Worm (Caenorhabditis elegans) whole organism, L2 larva: ENCODE measurements around the gene npr-2.

Experiments
- C34F6.9 ChIP-seq: fragments of 150-350 bp; optimal IDR thresholded peaks from 2 replicates; lab custom pipeline; 2014; ENCODE audit warnings: missing biosample characterization, missing genetic modification characterization
- F13H6.1 ChIP-seq: sonication (generic microtip); optimal IDR thresholded peaks from 2 replicates; lab custom pipeline; 2016; ENCODE audit warnings: missing genetic modification characterization, missing compliant biosample characterization
- R02D3.7 ChIP-seq: fragments of 150-350 bp; optimal IDR thresholded peaks from 2 replicates; lab custom pipeline; 2014; ENCODE audit warnings: missing biosample characterization, missing genetic modification characterization
- Y55F3AM.14 ChIP-seq: fragments of 200-800 bp; sonication (Bioruptor generic); optimal IDR thresholded peaks from 2 replicates; lab custom pipeline; 2018; ENCODE audit warnings: mild to moderate bottlenecking, missing genetic modification characterization, missing compliant biosample characterization
- ZK546.5 ChIP-seq: sonication (generic microtip); optimal IDR thresholded peaks from 2 replicates; lab custom pipeline; 2017; ENCODE audit warnings: missing biosample characterization, missing genetic modification characterization
- alr-1 ChIP-seq: fragments of 150-350 bp; optimal IDR thresholded peaks from 2 replicates; lab custom pipeline; 2014; ENCODE audit warnings: missing biosample characterization, missing genetic modification characterization
- aly-2 ChIP-seq: fragments of 150-350 bp; optimal IDR thresholded peaks from 2 replicates; lab custom pipeline; 2014; ENCODE audit warnings: missing biosample characterization, missing genetic modification characterization
- ama-1 ChIP-seq: fragments of 150-350 bp; optimal IDR thresholded peaks from 2 replicates; lab custom pipeline; 2018; ENCODE audit warnings: inconsistent platforms
- blmp-1 ChIP-seq: sonication (generic microtip); optimal IDR thresholded peaks from 2 replicates; lab custom pipeline; 2017; ENCODE audit warnings: missing genetic modification characterization, mild to moderate bottlenecking, missing compliant biosample characterization, antibody characterized with exemption, moderate library complexity; ENCODE audit not compliant: insufficient read depth
- ceh-16 ChIP-seq: fragments of 150-350 bp; optimal IDR thresholded peaks from 2 replicates; lab custom pipeline; 2014; ENCODE audit warnings: missing biosample characterization, missing genetic modification characterization
- ceh-82 ChIP-seq: fragments of 150-350 bp; optimal IDR thresholded peaks from 2 replicates; lab custom pipeline; 2014; ENCODE audit warnings: missing biosample characterization, missing genetic modification characterization
- crh-2 ChIP-seq: sonication (generic microtip); optimal IDR thresholded peaks from 2 replicates; lab custom pipeline; 2017; ENCODE audit warnings: missing biosample characterization, missing genetic modification characterization
- dmd-4 ChIP-seq: sonication (generic microtip); optimal IDR thresholded peaks from 2 replicates; lab custom pipeline; 2017; ENCODE audit warnings: missing biosample characterization, missing genetic modification characterization
- egl-27 ChIP-seq: sonication (generic microtip); optimal IDR thresholded peaks from 3 replicates; lab custom pipeline; 2017; ENCODE audit warnings: missing biosample characterization, missing genetic modification reagents, missing genetic modification characterization
- elt-1 ChIP-seq: fragments of 150-350 bp; optimal IDR thresholded peaks from 2 replicates; lab custom pipeline; 2014; ENCODE audit warnings: missing biosample characterization, missing genetic modification characterization
- elt-3 ChIP-seq: sonication (generic microtip); optimal IDR thresholded peaks from 2 replicates; lab custom pipeline; 2017; ENCODE audit warnings: missing biosample characterization, missing genetic modification characterization
- fos-1 ChIP-seq: fragments of 150-350 bp; optimal IDR thresholded peaks from 2 replicates; lab custom pipeline; 2014; ENCODE audit warnings: missing biosample characterization, missing genetic modification characterization
- gmeb-1 ChIP-seq: fragments of 150-350 bp; optimal IDR thresholded peaks from 2 replicates; lab custom pipeline; 2014; ENCODE audit warnings: missing biosample characterization, missing genetic modification characterization
- lin-11 ChIP-seq: fragments of 150-350 bp; sonication (generic microtip); optimal IDR thresholded peaks from 2 replicates; lab custom pipeline; 2014; ENCODE audit warnings: missing biosample characterization, missing genetic modification characterization, inconsistent platforms, mixed read lengths
- lin-13 ChIP-seq: fragments of 150-350 bp; optimal IDR thresholded peaks from 2 replicates; lab custom pipeline; 2014; ENCODE audit warnings: missing biosample characterization, missing genetic modification reagents, missing genetic modification characterization
- lin-39 ChIP-seq: fragments of 150-350 bp; optimal IDR thresholded peaks from 2 replicates; lab custom pipeline; 2014; ENCODE audit warnings: missing biosample characterization, missing genetic modification reagents, missing genetic modification characterization
- lsy-2 ChIP-seq, 2 experiments: fragments of 150-350 bp in 1 of 2; sonication (generic microtip) in 1 of 2; optimal IDR thresholded peaks; 2 replicates each; lab custom pipeline; 2014 to 2017; ENCODE audit warnings: missing biosample characterization in 2 of 2, missing genetic modification characterization in 2 of 2
- mab-5 ChIP-seq: fragments of 150-350 bp; optimal IDR thresholded peaks from 2 replicates; lab custom pipeline; 2014; ENCODE audit warnings: missing biosample characterization, missing genetic modification characterization
- mbf-1 ChIP-seq: sonication (generic microtip); optimal IDR thresholded peaks from 2 replicates; lab custom pipeline; 2017; ENCODE audit warnings: missing biosample characterization, missing genetic modification characterization
- mdl-1 ChIP-seq, 2 experiments: fragments of 150-350 bp in 1 of 2; sonication (generic microtip) in 1 of 2; optimal IDR thresholded peaks; 2 replicates each; lab custom pipeline; 2017; ENCODE audit warnings: missing biosample characterization in 2 of 2, missing genetic modification characterization in 2 of 2
- nhr-10 ChIP-seq: sonication (generic microtip); optimal IDR thresholded peaks from 2 replicates; lab custom pipeline; 2017; ENCODE audit warnings: missing biosample characterization, missing genetic modification characterization
- nhr-11 ChIP-seq: fragments of 150-350 bp; optimal IDR thresholded peaks from 2 replicates; lab custom pipeline; 2014; ENCODE audit warnings: missing biosample characterization, missing genetic modification characterization
- nhr-12 ChIP-seq: fragments of 150-350 bp; optimal IDR thresholded peaks from 2 replicates; lab custom pipeline; 2014; ENCODE audit warnings: missing biosample characterization, missing genetic modification characterization
- nhr-129 ChIP-seq: fragments of 150-350 bp; optimal IDR thresholded peaks from 2 replicates; lab custom pipeline; 2014; ENCODE audit warnings: missing biosample characterization, missing genetic modification characterization
- nhr-21 ChIP-seq: fragments of 150-350 bp; optimal IDR thresholded peaks from 2 replicates; lab custom pipeline; 2014; ENCODE audit warnings: missing biosample characterization, missing genetic modification characterization
- nhr-23 ChIP-seq: fragments of 150-350 bp; optimal IDR thresholded peaks from 2 replicates; lab custom pipeline; 2014; ENCODE audit warnings: missing biosample characterization, missing genetic modification reagents, missing genetic modification characterization
- nhr-237 ChIP-seq: fragments of 150-350 bp; optimal IDR thresholded peaks from 2 replicates; lab custom pipeline; 2014; ENCODE audit warnings: missing biosample characterization, missing genetic modification characterization
- nhr-25 ChIP-seq: fragments of 150-350 bp; sonication (generic microtip); optimal IDR thresholded peaks from 3 replicates; lab custom pipeline; 2014; ENCODE audit warnings: missing biosample characterization, missing genetic modification characterization
- nhr-6 ChIP-seq: fragments of 150-350 bp; optimal IDR thresholded peaks from 2 replicates; lab custom pipeline; 2014; ENCODE audit warnings: missing biosample characterization, missing genetic modification characterization
- nhr-77 ChIP-seq: fragments of 150-350 bp; optimal IDR thresholded peaks from 2 replicates; lab custom pipeline; 2014; ENCODE audit warnings: missing biosample characterization, missing genetic modification characterization
- peb-1 ChIP-seq: fragments of 150-350 bp; optimal IDR thresholded peaks from 2 replicates; lab custom pipeline; 2014; ENCODE audit warnings: missing biosample characterization, missing genetic modification characterization
- sem-4 ChIP-seq: fragments of 150-350 bp; optimal IDR thresholded peaks from 2 replicates; lab custom pipeline; 2014; ENCODE audit warnings: missing biosample characterization, missing genetic modification reagents, missing genetic modification characterization
- skn-1 ChIP-seq: sonication (generic microtip); optimal IDR thresholded peaks from 2 replicates; lab custom pipeline; 2017; ENCODE audit warnings: missing biosample characterization, missing genetic modification characterization
- sma-3 ChIP-seq: sonication (generic microtip); optimal IDR thresholded peaks from 2 replicates; lab custom pipeline; 2016; ENCODE audit warnings: missing genetic modification reagents, missing genetic modification characterization, missing compliant biosample characterization
- sma-9 ChIP-seq, 2 experiments: fragments of 150-350 bp in 1 of 2; sonication (generic microtip) in 1 of 2; optimal IDR thresholded peaks; 2 replicates each; lab custom pipeline; 2014 to 2016; ENCODE audit warnings: missing genetic modification characterization in 2 of 2, mild to moderate bottlenecking in 1 of 2, missing biosample characterization in 1 of 2, missing compliant biosample characterization in 1 of 2, missing genetic modification reagents in 1 of 2, moderate library complexity in 1 of 2
- snpc-4 ChIP-seq: fragments of 150-350 bp; optimal IDR thresholded peaks from 2 replicates; lab custom pipeline; 2014; ENCODE audit warnings: missing biosample characterization, missing genetic modification characterization
- unc-39 ChIP-seq: fragments of 150-350 bp; optimal IDR thresholded peaks from 2 replicates; lab custom pipeline; 2014; ENCODE audit warnings: missing biosample characterization, missing genetic modification characterization
- unc-55 ChIP-seq: fragments of 150-350 bp; sonication (generic microtip); optimal IDR thresholded peaks from 3 replicates; lab custom pipeline; 2014; ENCODE audit warnings: missing biosample characterization, missing genetic modification reagents, missing genetic modification characterization
- unc-62 ChIP-seq: fragments of 150-350 bp; optimal IDR thresholded peaks from 2 replicates; lab custom pipeline; 2014; ENCODE audit warnings: missing biosample characterization, missing genetic modification reagents, missing genetic modification characterization
- zag-1 ChIP-seq: fragments of 150-350 bp; optimal IDR thresholded peaks from 2 replicates; lab custom pipeline; 2014; ENCODE audit warnings: missing biosample characterization, missing genetic modification characterization
- ztf-1 ChIP-seq: fragments of 200-800 bp; sonication (Bioruptor generic); conservative IDR thresholded peaks from 2 replicates; pipeline ENCODE4 v1.3.6; 2022; ENCODE audit warnings: missing genetic modification characterization, missing compliant biosample characterization
- ztf-11 ChIP-seq: sonication (generic microtip); optimal IDR thresholded peaks from 2 replicates; lab custom pipeline; 2017; ENCODE audit warnings: missing biosample characterization, missing genetic modification characterization
- ztf-4 ChIP-seq: fragments of 150-350 bp; optimal IDR thresholded peaks from 2 replicates; lab custom pipeline; 2014; ENCODE audit warnings: missing biosample characterization, missing genetic modification characterization

The npr-2 gene

DNA sequence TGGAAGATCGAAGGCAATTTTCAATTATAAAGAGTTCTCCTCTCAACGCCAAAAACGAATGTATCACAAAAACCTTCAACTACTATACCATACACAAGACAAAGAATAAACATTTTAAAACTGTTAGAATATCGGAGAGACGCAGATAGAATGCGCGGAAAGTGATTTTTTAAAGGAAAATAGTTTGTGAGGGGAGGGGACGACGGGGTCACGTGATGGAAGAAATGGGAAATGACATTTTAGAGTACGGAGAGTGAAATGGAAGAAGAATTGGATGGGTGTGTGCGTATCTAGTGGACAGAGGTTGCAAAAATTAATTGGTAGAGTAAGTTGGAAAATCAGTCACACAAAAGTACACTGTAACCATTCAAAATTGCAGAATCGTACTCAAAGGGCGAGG is 45.6 kb downstream of the npr-2 start:
- TF ChIP-seq lin-13 (GFP tag; lab: Kevin White, UChicago) (no peak), mdl-1 (tag; optimal IDR thresholded peaks at IDR 0.05; lab: Kevin White, UChicago) (no peak), sem-4 (tag; lab: Kevin White, UChicago) (no peak), mab-5 (tag; lab: Kevin White, UChicago) (no peak), ceh-82 (no peak), unc-55 (GFP tag; lab: Kevin White, UChicago) (no peak), elt-3 (tag; lab: Kevin White, UChicago) (no peak), peb-1 (tag; lab: Kevin White, UChicago) (no peak), nhr-10 (tag; lab: Kevin White, UChicago) (no peak), F13H6.1 (tag; lab: Kevin White, UChicago) (peak; percentile 9), gmeb-1 (peak; percentile 50), nhr-129 (tag; lab: Kevin White, UChicago) (peak; percentile 63), Y55F3AM.14 (GFP tag; lab: Kevin White, UChicago) (no peak), lin-39 (tag; lab: Kevin White, UChicago) (no peak), blmp-1 (tag; lab: Kevin White, UChicago) (peak; percentile 67), unc-62 (GFP tag; lab: Kevin White, UChicago) (no peak), sma-9 (GFP tag; optimal IDR thresholded peaks at IDR 0.05; lab: Kevin White, UChicago) (peak; percentile 61), sma-9 (tag; optimal IDR thresholded peaks at IDR 0.05; lab: Kevin White, UChicago) (no peak), nhr-23 (no peak), ztf-11 (tag; lab: Kevin White, UChicago) (no peak), skn-1 (tag; lab: Kevin White, UChicago) (no peak), R02D3.7 (tag; lab: Kevin White, UChicago) (no peak), crh-2 (tag; lab: Kevin White, UChicago) (peak; percentile 38), nhr-6 (no peak), mbf-1 (tag; lab: Kevin White, UChicago) (no peak), ZK546.5 (tag; lab: Kevin White, UChicago) (no peak), lin-11 (tag; lab: Kevin White, UChicago) (no peak), aly-2 (tag; lab: Kevin White, UChicago) (no peak), ama-1 (lab: Kevin White, UChicago) (no peak), lsy-2 (tag; optimal IDR thresholded peaks at IDR 0.05; lab: Kevin White, UChicago) (peak in 1 of 2 experiments; percentile 34), alr-1 (tag; lab: Kevin White, UChicago) (no peak), nhr-21 (tag; lab: Kevin White, UChicago) (peak; percentile 41), nhr-25 (tag; lab: Kevin White, UChicago) (peak; percentile 89), snpc-4 (no peak), ztf-4 (no peak), nhr-237 (no peak), nhr-11 (tag; lab: Kevin White, UChicago) (no peak), nhr-12 (no peak), fos-1 (peak; percentile 9), ceh-16 (tag; lab: Kevin White, UChicago) (peak; percentile 72), sma-3 (GFP tag; lab: Kevin White, UChicago) (peak; percentile 79), C34F6.9 (tag; lab: Kevin White, UChicago) (peak; percentile 20), unc-39 (tag; lab: Kevin White, UChicago) (no peak), ztf-1 (GFP tag; lab: Robert Waterston, UW) (no peak), dmd-4 (tag; lab: Kevin White, UChicago) (no peak), nhr-77 (tag; lab: Kevin White, UChicago) (no peak), egl-27 (tag; lab: Kevin White, UChicago) (peak; percentile 27), zag-1 (tag; lab: Kevin White, UChicago) (no peak), elt-1 (tag; lab: Kevin White, UChicago) (no peak)
